Worm (Caenorhabditis elegans) whole organism, dauer: ENCODE results near the gene nspc-12.

ENCODE experiments used
- unc-62 ChIP-seq: sonication (generic microtip); optimal IDR thresholded peaks from 2 replicates; lab custom pipeline; 2017; ENCODE audit warnings: missing biosample characterization, missing genetic modification reagents, missing genetic modification characterization

nspc-12 gene

ce11 chrX:12356581-12356980 lies at the start of gene nspc-12:
TSS of gene nspc-12 (minus strand) at chrX:12356681.
- no peak for TF ChIP-seq unc-62

DNA sequence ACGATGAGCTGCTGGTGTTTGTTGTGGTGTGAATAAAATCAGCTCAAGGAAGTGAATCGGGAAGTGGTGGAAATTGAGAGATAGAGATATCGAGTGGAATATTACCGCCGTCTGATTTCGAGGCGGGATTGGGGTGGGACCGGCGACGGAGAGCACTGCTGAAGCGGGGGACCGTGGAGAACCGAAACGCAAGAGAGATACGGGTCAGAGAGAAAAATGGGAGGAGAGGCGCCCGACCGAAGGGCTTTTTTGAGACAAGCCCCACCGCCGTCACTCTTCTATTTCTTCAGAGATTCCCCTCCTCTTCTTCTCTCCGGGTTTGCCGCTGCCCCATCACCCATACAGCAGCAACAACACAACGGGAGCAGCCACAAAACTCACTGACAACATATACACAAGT lies 49.6 kb upstream of the nspc-12 start:
- no peak for TF ChIP-seq unc-62

ce11 chrX:12404729-12405128 lies 48.2 kb upstream of the nspc-12 start:
- no peak for TF ChIP-seq unc-62

ce11 chrX:12393786-12394308 lies 37.4 kb upstream of the nspc-12 start, which contains the start of gene F17E5.2:
TSS of gene F17E5.2 (plus strand) at chrX:12394258.
- no peak for TF ChIP-seq unc-62

DNA sequence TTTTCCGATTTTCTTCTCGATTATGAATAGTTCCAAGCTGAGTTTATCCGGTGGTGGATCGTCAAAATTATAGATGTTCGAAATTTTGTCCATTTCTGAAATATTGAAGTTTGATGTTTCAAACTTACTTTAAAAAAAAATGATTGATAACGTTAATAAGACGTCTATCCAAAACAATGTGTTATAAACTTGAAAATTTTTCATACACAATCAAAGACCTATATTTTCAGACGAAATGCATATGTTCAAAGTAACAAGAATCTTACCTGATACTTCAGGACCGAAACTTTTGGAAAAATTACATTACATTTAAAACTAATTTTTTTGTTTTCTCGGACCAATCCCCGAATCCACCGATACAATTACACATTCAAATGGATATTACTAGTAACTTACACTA lies 34.9 kb upstream of the nspc-12 start, which contains the start of gene nekl-3:
nekl-3 (minus strand) TSS at position 101 of the 400 bp plus-strand sequence.
- TF ChIP-seq unc-62: no peak

- TF ChIP-seq unc-62: no peak
Observed at ce11 chrX:12378293-12378692, 21.8 kb upstream of the nspc-12 start, which contains the start of gene glb-13. TSS of gene glb-13 (minus strand) at chrX:12378393.

DNA sequence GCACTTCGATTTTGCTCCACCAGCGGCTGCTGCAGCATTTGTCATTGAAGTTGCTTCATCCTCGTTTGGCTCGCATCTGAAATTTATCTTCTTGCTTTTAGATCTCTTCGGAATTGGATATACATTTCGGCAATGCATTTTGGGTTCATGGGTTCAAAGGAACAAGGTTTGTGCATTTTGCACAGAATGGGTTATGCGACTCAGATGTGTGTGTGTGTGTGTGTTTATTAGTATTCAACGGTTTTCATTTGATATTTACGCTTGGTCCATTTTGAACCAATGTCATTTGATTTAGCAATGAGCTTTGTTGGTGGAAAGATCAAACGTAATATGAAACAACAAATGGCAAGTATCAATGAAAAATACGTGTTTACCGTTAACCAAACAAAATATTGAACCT lies 19.3 kb upstream of the nspc-12 start:
- no peak for TF ChIP-seq unc-62

- TF ChIP-seq unc-62: no peak
Observed at ce11 chrX:12371321-12371720, 14.8 kb upstream of the nspc-12 start, which contains the start of gene rif-1.2. TSS of gene rif-1.2 (minus strand) at chrX:12371421.

DNA sequence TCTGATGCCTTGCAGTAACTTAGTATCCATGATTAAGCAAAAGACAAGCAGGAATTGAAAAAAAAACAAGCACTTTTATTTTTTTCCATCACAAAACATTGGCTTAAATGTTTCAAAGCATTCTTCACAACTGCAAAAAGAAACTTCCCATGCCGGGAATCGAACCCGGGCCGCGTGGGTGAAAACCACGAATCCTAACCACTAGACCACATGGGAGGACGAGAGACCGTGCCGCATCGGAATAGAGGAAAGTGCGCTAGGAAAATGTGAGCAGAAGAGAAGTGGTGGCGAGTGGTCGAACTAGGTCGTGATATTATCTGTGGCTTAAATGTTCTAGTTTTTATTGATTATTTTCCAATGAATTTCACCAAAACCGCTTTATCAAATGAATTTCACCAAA lies 11.0 kb upstream of the nspc-12 start:
- TF ChIP-seq unc-62: no peak

ce11 chrX:12365388-12365787 lies 8.9 kb upstream of the nspc-12 start, which contains the start of gene F19H6.4:
TSS of gene F19H6.4 (plus strand) at chrX:12365688.
- no peak for TF ChIP-seq unc-62

- TF ChIP-seq unc-62: no peak
Observed at ce11 chrX:12364804-12365203, 8.3 kb upstream of the nspc-12 start, which contains the start of gene F19H6.5. TSS of gene F19H6.5 (minus strand) at chrX:12364904.

DNA sequence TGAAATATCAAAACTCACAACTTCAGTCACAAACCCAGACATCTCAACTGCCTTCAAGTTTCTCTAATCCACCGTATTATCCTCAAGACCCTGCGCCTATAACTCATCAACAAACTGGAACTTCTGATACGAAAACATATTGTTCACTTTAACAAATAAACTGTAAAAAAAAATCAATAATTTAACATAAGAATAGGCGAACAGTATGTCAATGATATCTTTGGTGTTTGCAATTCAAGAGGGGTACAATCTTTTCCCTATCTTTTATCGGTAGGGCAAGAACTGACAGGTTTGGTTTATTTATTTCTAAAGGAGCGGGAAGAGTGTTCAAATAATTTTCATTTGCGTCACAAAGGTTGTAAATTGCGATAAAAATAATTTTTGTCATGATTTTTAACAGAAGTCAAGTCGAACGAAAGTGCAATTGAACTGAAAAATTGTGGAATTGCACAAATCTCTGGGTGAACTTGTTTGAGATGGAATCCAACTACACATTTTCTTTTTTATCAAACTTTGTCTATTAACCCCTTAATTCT lies 6.5 kb upstream of the nspc-12 start:
- peak; percentile 33 for TF ChIP-seq unc-62

DNA sequence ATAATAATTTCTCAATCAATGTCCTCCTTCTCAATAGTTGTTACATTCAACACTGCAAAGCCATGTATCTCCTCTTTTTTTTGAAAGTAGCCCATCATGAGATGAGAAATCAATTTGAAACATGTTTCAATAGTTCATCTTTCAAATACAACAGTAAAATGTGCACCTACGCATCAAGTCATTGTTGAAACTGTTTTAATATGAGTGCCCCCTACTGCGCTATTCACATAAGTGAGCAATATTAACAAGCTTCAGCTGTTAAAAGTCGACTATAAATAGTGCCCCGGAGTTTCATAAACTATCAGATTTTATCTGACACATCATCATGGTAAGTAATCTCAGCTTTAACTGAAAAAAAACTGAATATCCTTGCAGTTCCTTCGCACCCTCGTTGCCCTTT lies 4.0 kb upstream of the nspc-12 start, which contains the start of the genes nspc-15 and F19H6.6:
nspc-15 (plus strand) TSS at position 301 of the 400 bp plus-strand sequence.
F19H6.6 (plus strand) TSS at position 384 of the 400 bp plus-strand sequence.
- no peak for TF ChIP-seq unc-62

DNA sequence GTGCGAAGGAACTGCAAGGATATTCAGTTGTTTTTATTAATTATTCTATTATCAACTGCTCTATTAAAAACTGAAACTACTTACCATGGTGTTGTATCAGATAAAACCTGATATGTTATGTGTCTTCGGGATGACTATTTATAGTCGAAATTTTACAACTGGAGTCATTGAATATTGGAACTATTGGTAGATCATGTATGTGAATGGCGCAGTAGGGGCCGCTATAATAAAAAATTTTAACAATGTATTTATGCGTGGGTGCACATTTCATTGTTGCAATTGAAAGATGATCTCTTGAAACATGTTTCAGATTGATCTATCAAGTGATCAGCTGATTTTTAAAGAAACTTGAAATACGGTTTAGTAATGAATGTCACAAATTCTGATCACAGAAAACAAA lies 2.5 kb upstream of the nspc-12 start, which contains the start of gene nspc-14:
nspc-14 (minus strand) TSS at position 101 of the 400 bp plus-strand sequence.
- TF ChIP-seq unc-62: no peak

- no peak for TF ChIP-seq unc-62
Observed at ce11 chrX:12357127-12357526, 646 bp upstream of the nspc-12 start, which contains the start of gene nspc-13. TSS of gene nspc-13 (plus strand) at chrX:12357427.

DNA sequence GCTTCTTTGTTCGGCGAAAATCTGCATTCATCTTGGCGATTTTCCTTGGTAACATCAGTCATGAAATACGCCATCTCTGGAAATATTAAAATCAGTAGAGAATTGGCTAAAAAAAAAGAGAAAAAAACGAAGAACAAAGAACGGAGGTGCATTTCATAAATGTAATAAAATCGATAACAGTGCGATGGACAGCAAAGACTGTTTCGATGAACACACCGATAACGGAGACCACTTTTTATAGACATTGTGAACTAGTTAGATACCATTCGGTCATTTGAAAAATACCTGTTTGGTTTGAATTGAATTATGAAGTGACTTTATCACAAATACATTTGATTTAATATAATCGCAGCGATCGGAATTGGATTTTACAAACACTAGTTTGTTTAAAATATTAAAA lies 3.6 kb downstream of the nspc-12 start, which contains the start of gene F42F12.4:
F42F12.4 (minus strand) TSS at position 76 of the 400 bp plus-strand sequence.
- no peak for TF ChIP-seq unc-62

DNA sequence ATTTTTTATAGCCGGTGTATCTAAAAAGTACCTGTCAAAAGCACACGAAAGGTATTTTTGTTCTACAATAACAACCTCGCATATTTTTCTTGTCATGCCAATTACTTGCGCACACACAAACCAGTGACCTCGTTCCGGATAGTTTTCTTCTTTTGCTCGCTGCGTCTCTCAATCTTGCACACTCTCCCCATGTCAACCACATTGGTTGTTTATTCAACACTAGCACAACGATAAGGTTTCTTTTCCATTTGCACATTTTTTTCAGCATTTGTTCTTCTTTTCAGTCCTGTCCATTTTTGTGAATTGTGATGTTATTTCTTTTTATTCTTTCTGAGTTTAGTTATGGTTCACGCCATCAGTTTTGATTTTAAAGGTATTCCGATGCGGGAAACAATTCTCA lies 6.3 kb downstream of the nspc-12 start, which contains the start of gene F42F12.3:
F42F12.3 (plus strand) TSS at position 372 of the 400 bp plus-strand sequence.
- TF ChIP-seq unc-62: no peak

- TF ChIP-seq unc-62: no peak
Observed at ce11 chrX:12348329-12348728, 8.2 kb downstream of the nspc-12 start, which contains the start of gene F42F12.14. TSS of gene F42F12.14 (plus strand) at chrX:12348629.
